Fruit fly (Drosophila melanogaster): ENCODE measurements around the gene Hmt-1.

Hmt-1 gene

dm6 chr3R:15839294-15839693, 18.0 kb downstream of the Hmt-1 start, which contains the start of gene Pbp45 (continued):
- TF ChIP-seq amos (GFP tag; IDR thresholded peaks at IDR 0.05; ENCODE audit: partially characterized antibody) (peak; percentile 29; the same call in 1 of the 2 replicates), Xbp1 (GFP tag; optimal IDR thresholded peaks at IDR 0.05) (peak; percentile 21), Abd-B (GFP tag; optimal IDR thresholded peaks at IDR 0.05) (peak; percentile 11), slbo (GFP tag; IDR thresholded peaks at IDR 0.05) (peak; percentile 13; the same call in 1 of the 2 replicates), Sry-δ (GFP tag; optimal IDR thresholded peaks at IDR 0.05) (peak; percentile 34), MBD-R2 (GFP tag; IDR thresholded peaks at IDR 0.05) (peak; percentile 69), sob (GFP tag; IDR thresholded peaks at IDR 0.05) (0 out of 2 replicates have a peak, but pooled peaks have one; percentile 8), Bgb (GFP tag; IDR thresholded peaks at IDR 0.05; ENCODE audit: partially characterized antibody) (peak; percentile 51), pzg (GFP tag; optimal IDR thresholded peaks at IDR 0.05) (peak; percentile 41), Doc3 (GFP tag; IDR thresholded peaks at IDR 0.05; ENCODE audit: partially characterized antibody) (0 out of 3 replicates have a peak, but pooled peaks have one; percentile 23), fd3F (GFP tag; optimal IDR thresholded peaks at IDR 0.05) (no peak), CG6254 (GFP tag; optimal IDR thresholded peaks at IDR 0.05) (no peak), CG3281 (GFP tag; optimal IDR thresholded peaks at IDR 0.05) (no peak), CG10565 (GFP tag; optimal IDR thresholded peaks at IDR 0.05) (no peak), repo (GFP tag; optimal IDR thresholded peaks at IDR 0.05) (no peak), CG13624 (GFP tag; optimal IDR thresholded peaks at IDR 0.05) (peak; percentile 22), NfI (GFP tag; optimal IDR thresholded peaks at IDR 0.05) (peak; percentile 8), HLHmδ (GFP tag; optimal IDR thresholded peaks at IDR 0.05) (no peak), Ets65A (GFP tag) (no peak), CG3847 (GFP tag; IDR thresholded peaks at IDR 0.05) (peak; percentile 27; the same call in 1 of the 2 replicates), lilli (GFP tag; optimal IDR thresholded peaks at IDR 0.05) (peak; percentile 23), Optix (GFP tag; IDR thresholded peaks at IDR 0.05) (no peak), CG8388 (GFP tag; optimal IDR thresholded peaks at IDR 0.05) (no peak), Rx (GFP tag; IDR thresholded peaks at IDR 0.05) (no peak), CG2116 (GFP tag; optimal IDR thresholded peaks at IDR 0.05) (peak; percentile 50), sens (GFP tag) (peak; percentile 44), chn (GFP tag; optimal IDR thresholded peaks at IDR 0.05) (no peak), Hr3 (GFP tag; optimal IDR thresholded peaks at IDR 0.05) (no peak), yki (optimal IDR thresholded peaks at IDR 0.05) (no peak), psq (GFP tag; optimal IDR thresholded peaks at IDR 0.05) (no peak), Antp (GFP tag; optimal IDR thresholded peaks at IDR 0.05) (no peak), ara (GFP tag; IDR thresholded peaks at IDR 0.05) (no peak), CG10267 (tag; optimal IDR thresholded peaks at IDR 0.05) (peak; percentile 88), Tbp (GFP tag; optimal IDR thresholded peaks at IDR 0.05) (no peak), CG15514 (GFP tag; optimal IDR thresholded peaks at IDR 0.05) (peak; percentile 8), Myb (GFP tag; optimal IDR thresholded peaks at IDR 0.05) (peak; percentile 37), bowl (GFP tag; IDR thresholded peaks at IDR 0.05) (no peak), CG12104 (GFP tag; optimal IDR thresholded peaks at IDR 0.05) (no peak), CG9817 (tag; optimal IDR thresholded peaks at IDR 0.05) (no peak)

dm6 chr3R:15836864-15837824, 20.1 kb downstream of the Hmt-1 start, which contains the start of the genes ND-23 and spn-E:
Gene ND-23, minus strand, starts transcription at chr3R:15837117.
Gene spn-E, plus strand, starts transcription at chr3R:15837419.
- no peak for TF ChIP-seq Hr78 (GFP tag; optimal IDR thresholded peaks at IDR 0.05)
- peak; percentile 53 for TF ChIP-seq Fer2 (tag; optimal IDR thresholded peaks at IDR 0.05)
- no peak for TF ChIP-seq zf30C (GFP tag; optimal IDR thresholded peaks at IDR 0.05)
- TF ChIP-seq schlank (tag; optimal IDR thresholded peaks at IDR 0.05): no peak
- peak; percentile 58 for TF ChIP-seq unpg (GFP tag; optimal IDR thresholded peaks at IDR 0.05)
- TF ChIP-seq CG8944 (GFP tag; optimal IDR thresholded peaks at IDR 0.05): no peak
- peak; percentile 49 for TF ChIP-seq trem (tag; optimal IDR thresholded peaks at IDR 0.05)
- TF ChIP-seq CG15696 (tag; optimal IDR thresholded peaks at IDR 0.05): peak; percentile 67
- TF ChIP-seq CG16779 (GFP tag; IDR thresholded peaks at IDR 0.05): no peak
- no peak for TF ChIP-seq lab (GFP tag; optimal IDR thresholded peaks at IDR 0.05)
- no peak for TF ChIP-seq en (GFP tag; optimal IDR thresholded peaks at IDR 0.05)
- no peak for TF ChIP-seq eyg (GFP tag; optimal IDR thresholded peaks at IDR 0.05)
